Worm (Caenorhabditis elegans): ENCODE measurements around the gene plpp-1.1.

Gene plpp-1.1

ce11 chrII:3951354-3951753 lies 23.6 kb upstream of the plpp-1.1 start (continued):
- TF ChIP-seq Y48G9A.11 (GFP tag; IDR thresholded peaks at IDR 0.05) (no peak), lin-13 (GFP tag; optimal IDR thresholded peaks at IDR 0.05) (no peak), ZK337.2 (GFP tag; IDR thresholded peaks at IDR 0.05) (no peak), unc-62 (GFP tag; optimal IDR thresholded peaks at IDR 0.05 in 1 of 2) (no peak), unc-62 (tag; optimal IDR thresholded peaks at IDR 0.05) (no peak), T26A8.4 (GFP tag; IDR thresholded peaks at IDR 0.05) (no peak), F10B5.3 (tag; optimal IDR thresholded peaks at IDR 0.05) (no peak), tag-97 (GFP tag; IDR thresholded peaks at IDR 0.05) (no peak), ceh-20 (GFP tag; IDR thresholded peaks at IDR 0.05) (no peak), dpl-1 (GFP tag; optimal IDR thresholded peaks at IDR 0.05) (no peak), lin-38 (GFP tag; IDR thresholded peaks at IDR 0.05) (no peak), R02D3.7 (tag; optimal IDR thresholded peaks at IDR 0.05) (no peak), mdt-29 (GFP tag; IDR thresholded peaks at IDR 0.05) (no peak), spr-1 (tag; optimal IDR thresholded peaks at IDR 0.05) (no peak), lim-7 (GFP tag; IDR thresholded peaks at IDR 0.05) (no peak), nhr-76 (tag; optimal IDR thresholded peaks at IDR 0.05) (no peak), unc-39 (tag; optimal IDR thresholded peaks at IDR 0.05) (no peak), mep-1 (tag; optimal IDR thresholded peaks at IDR 0.05) (peak; percentile 28), Y105C5A.15 (GFP tag; IDR thresholded peaks at IDR 0.05) (no peak), ZK546.5 (tag; optimal IDR thresholded peaks at IDR 0.05) (no peak), set-16 (GFP tag; IDR thresholded peaks at IDR 0.05) (no peak), zip-11 (GFP tag; IDR thresholded peaks at IDR 0.05) (no peak), jun-1 (tag; optimal IDR thresholded peaks at IDR 0.05) (no peak), aly-2 (tag; optimal IDR thresholded peaks at IDR 0.05) (no peak), hif-1 (tag; optimal IDR thresholded peaks at IDR 0.05) (no peak), skn-1 (tag; optimal IDR thresholded peaks at IDR 0.05) (no peak), ceh-82 (tag; optimal IDR thresholded peaks at IDR 0.05) (no peak), arid-1 (GFP tag; conservative IDR thresholded peaks at IDR 0.05) (no peak), sdz-12 (GFP tag; optimal IDR thresholded peaks at IDR 0.05) (no peak), nhr-77 (tag; optimal IDR thresholded peaks at IDR 0.05) (peak; percentile 45), madf-9 (GFP tag; conservative IDR thresholded peaks at IDR 0.05) (0 out of 2 replicates have a peak, but pooled peaks have one; percentile 2), spr-3 (GFP tag; optimal IDR thresholded peaks at IDR 0.05) (no peak), nhr-6 (tag; optimal IDR thresholded peaks at IDR 0.05) (no peak), zag-1 (tag; optimal IDR thresholded peaks at IDR 0.05) (no peak), ztf-11 (tag; optimal IDR thresholded peaks at IDR 0.05) (no peak), daf-8 (GFP tag; IDR thresholded peaks at IDR 0.05) (no peak), nhr-42 (GFP tag; IDR thresholded peaks at IDR 0.05) (no peak), snpc-1.2 (GFP tag; IDR thresholded peaks at IDR 0.05) (no peak), zfp-3 (GFP tag; conservative IDR thresholded peaks at IDR 0.05) (no peak), mdl-1 (tag; optimal IDR thresholded peaks at IDR 0.05) (peak in 1 of 2 experiments; percentile 20), daf-16 (GFP tag; optimal IDR thresholded peaks at IDR 0.05) (no peak), daf-16 (tag; optimal IDR thresholded peaks at IDR 0.05) (peak; percentile 5), php-3 (GFP tag; IDR thresholded peaks at IDR 0.05) (no peak), duxl-1 (tag; optimal IDR thresholded peaks at IDR 0.05; ENCODE audit: poor library complexity) (no peak), zip-2 (tag; optimal IDR thresholded peaks at IDR 0.05) (no peak), fos-1 (tag; optimal IDR thresholded peaks at IDR 0.05) (no peak), lsy-2 (tag; optimal IDR thresholded peaks at IDR 0.05) (peak in 1 of 2 experiments; percentile 41), hlh-30 (tag; optimal IDR thresholded peaks at IDR 0.05; ENCODE audit: insufficient read depth) (peak; percentile 8), ceh-28 (tag; optimal IDR thresholded peaks at IDR 0.05) (no peak), ctbp-1 (GFP tag; IDR thresholded peaks at IDR 0.05) (no peak), cey-2 (tag; optimal IDR thresholded peaks at IDR 0.05; ENCODE audit: borderline replicate concordance, insufficient read depth) (no peak), madf-5 (GFP tag; IDR thresholded peaks at IDR 0.05) (no peak), ceh-44 (GFP tag; IDR thresholded peaks at IDR 0.05) (no peak)
